Worm (Caenorhabditis elegans): Measurements from ENCODE around the gene cnc-5.

DNA sequence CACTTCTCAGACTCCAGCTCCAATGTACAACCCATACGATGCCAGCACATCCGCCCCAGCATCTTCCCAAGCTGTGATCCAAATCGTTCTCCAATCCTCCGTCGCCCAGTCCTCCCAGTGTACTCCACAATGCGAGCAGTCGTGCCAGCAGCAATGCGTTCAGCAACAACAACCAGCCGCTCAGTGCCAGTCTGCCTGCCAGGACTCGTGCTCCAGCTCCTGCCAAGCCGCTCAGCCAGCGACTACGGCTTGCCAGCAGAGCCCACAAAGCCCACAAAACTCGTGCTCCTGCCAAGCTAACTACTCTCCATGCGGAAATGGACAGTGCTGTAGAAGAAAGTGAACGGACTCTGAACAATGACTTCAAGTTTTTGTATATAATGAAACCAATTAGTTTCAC is 20.8 kb downstream of the cnc-5 start:
- TF ChIP-seq flt-1 (GFP tag; IDR thresholded peaks at IDR 0.05): no peak
- TF ChIP-seq ama-1 (optimal IDR thresholded peaks at IDR 0.05): no peak
- no peak for TF ChIP-seq B0310.2 (tag; optimal IDR thresholded peaks at IDR 0.05)
- TF ChIP-seq ceh-13 (GFP tag; optimal IDR thresholded peaks at IDR 0.05): no peak
- no peak for TF ChIP-seq aly-1 (tag; optimal IDR thresholded peaks at IDR 0.05)
- no peak for TF ChIP-seq hmg-4 (GFP tag; optimal IDR thresholded peaks at IDR 0.05)
- no peak for TF ChIP-seq tbx-11 (GFP tag; IDR thresholded peaks at IDR 0.05)

Data from whole organism, early embryonic.